Fruit fly (Drosophila melanogaster): ENCODE results near the gene Klp98A.
A peak's percentile ranks its signal among the peaks of the same experiment; 100 is the strongest.

The Klp98A gene

dm6 chr3R:27569706-27570105 lies 10.8 kb upstream of the Klp98A start (continued):
- peak; percentile 90 for TF ChIP-seq pb (GFP tag; optimal IDR thresholded peaks at IDR 0.05)
- peak; percentile 71; the same call in 1 of the 3 replicates for TF ChIP-seq CG3726 (GFP tag; IDR thresholded peaks at IDR 0.05)
- TF ChIP-seq bcd (GFP tag; optimal IDR thresholded peaks at IDR 0.05), result peak; percentile 90
- TF ChIP-seq CrebB (tag; optimal IDR thresholded peaks at IDR 0.05), result peak; percentile 25
- peak; percentile 82 for TF ChIP-seq onecut (GFP tag; IDR thresholded peaks at IDR 0.05)
- TF ChIP-seq Taf1 (GFP tag; IDR thresholded peaks at IDR 0.05), result peak; percentile 88
- TF ChIP-seq Jarid2 (GFP tag; optimal IDR thresholded peaks at IDR 0.05), result no peak
- TF ChIP-seq CG11247 (GFP tag; IDR thresholded peaks at IDR 0.05), result peak; percentile 85
- TF ChIP-seq CG8478 (optimal IDR thresholded peaks at IDR 0.05), result no peak
- TF ChIP-seq CG31441 (GFP tag; IDR thresholded peaks at IDR 0.05), result no peak; the same call in 1 of the 2 replicates
- TF ChIP-seq CG9876 (GFP tag; optimal IDR thresholded peaks at IDR 0.05), result peak; percentile 85
- no peak for TF ChIP-seq HLH4C (GFP tag; IDR thresholded peaks at IDR 0.05; ENCODE audit: partially characterized antibody)
- TF ChIP-seq CG3847 (GFP tag; IDR thresholded peaks at IDR 0.05), result peak; percentile 82
- peak; percentile 76 for TF ChIP-seq ssp (GFP tag; IDR thresholded peaks at IDR 0.05)
- TF ChIP-seq run (tag; optimal IDR thresholded peaks at IDR 0.05), result peak; percentile 82
- no peak for TF ChIP-seq CG14860 (GFP tag; IDR thresholded peaks at IDR 0.05; ENCODE audit: partially characterized antibody)
- TF ChIP-seq CG18011 (GFP tag; optimal IDR thresholded peaks at IDR 0.05), result peak; percentile 34
- no peak for TF ChIP-seq pros (GFP tag; optimal IDR thresholded peaks at IDR 0.05)
- peak; percentile 84 for TF ChIP-seq bowl (GFP tag; IDR thresholded peaks at IDR 0.05)
- TF ChIP-seq Ada2b (GFP tag; IDR thresholded peaks at IDR 0.05), result peak; percentile 96
- peak; percentile 86 for TF ChIP-seq CG4424 (GFP tag; optimal IDR thresholded peaks at IDR 0.05)
- peak; percentile 92 for TF ChIP-seq HHEX (GFP tag; optimal IDR thresholded peaks at IDR 0.05)
- peak; percentile 73 for TF ChIP-seq slou (GFP tag; optimal IDR thresholded peaks at IDR 0.05)
- peak; percentile 82 for TF ChIP-seq fd96Cb (tag; optimal IDR thresholded peaks at IDR 0.05)
- TF ChIP-seq ERR (GFP tag; optimal IDR thresholded peaks at IDR 0.05), result peak; percentile 88
- TF ChIP-seq fd64A (GFP tag; optimal IDR thresholded peaks at IDR 0.05), result peak; percentile 69
- TF ChIP-seq Kr (GFP tag; optimal IDR thresholded peaks at IDR 0.05), result no peak
- TF ChIP-seq BtbVII (GFP tag; optimal IDR thresholded peaks at IDR 0.05), result peak; percentile 88
- TF ChIP-seq Doc3 (GFP tag; IDR thresholded peaks at IDR 0.05; ENCODE audit: partially characterized antibody), result no peak
- no peak for TF ChIP-seq CG15601 (tag; optimal IDR thresholded peaks at IDR 0.05)
- TF ChIP-seq CG13424 (tag; optimal IDR thresholded peaks at IDR 0.05), result peak; percentile 72
- peak; percentile 90 for TF ChIP-seq tgo (GFP tag; IDR thresholded peaks at IDR 0.05)
- peak; percentile 64 for TF ChIP-seq chn (GFP tag; optimal IDR thresholded peaks at IDR 0.05)
- peak; percentile 85 for TF ChIP-seq zen (tag; optimal IDR thresholded peaks at IDR 0.05)
- TF ChIP-seq en (GFP tag; optimal IDR thresholded peaks at IDR 0.05), result peak; percentile 64
- TF ChIP-seq hb (GFP tag; IDR thresholded peaks at IDR 0.05; ENCODE audit: partially characterized antibody), result no peak
- peak; percentile 95 for TF ChIP-seq CG18599 (GFP tag; optimal IDR thresholded peaks at IDR 0.05)
- TF ChIP-seq CG2678 (tag; optimal IDR thresholded peaks at IDR 0.05), result peak; percentile 93
- no peak for TF ChIP-seq CG2202 (tag; optimal IDR thresholded peaks at IDR 0.05)
- TF ChIP-seq Sry-δ (GFP tag; optimal IDR thresholded peaks at IDR 0.05), result peak; percentile 64
- peak; percentile 88 for TF ChIP-seq CG32772 (GFP tag; IDR thresholded peaks at IDR 0.05)
- TF ChIP-seq abd-A (tag; optimal IDR thresholded peaks at IDR 0.05), result no peak
- TF ChIP-seq odd (GFP tag; optimal IDR thresholded peaks at IDR 0.05), result peak; percentile 64
- peak; percentile 87 for TF ChIP-seq cwo (GFP tag; optimal IDR thresholded peaks at IDR 0.05)
- TF ChIP-seq fd102C (GFP tag; optimal IDR thresholded peaks at IDR 0.05), result no peak
- no peak for TF ChIP-seq Blimp-1 (GFP tag; optimal IDR thresholded peaks at IDR 0.05)
- peak; percentile 90 for TF ChIP-seq tin (GFP tag; optimal IDR thresholded peaks at IDR 0.05)
- TF ChIP-seq vnd (GFP tag; IDR thresholded peaks at IDR 0.05; ENCODE audit: partially characterized antibody), result no peak
- TF ChIP-seq br (optimal IDR thresholded peaks at IDR 0.05), result no peak
- TF ChIP-seq salm (tag; optimal IDR thresholded peaks at IDR 0.05), result peak; percentile 25
- peak; percentile 90 for TF ChIP-seq Camta (GFP tag; optimal IDR thresholded peaks at IDR 0.05)
